Fruit fly (Drosophila melanogaster) whole organism, embryonic: ENCODE data around the gene Vha68-1.

ENCODE experiments used
- Asciz ChIP-seq: fragments of 200-800 bp; sonication (Bioruptor generic); optimal IDR thresholded peaks from 2 replicates; lab custom pipeline; 2017; ENCODE audit warnings: missing biosample characterization, mild to moderate bottlenecking, missing genetic modification characterization, missing genetic modification reagents
- BEAF-32 ChIP-seq: fragments of 200-800 bp; sonication (Bioruptor generic); optimal IDR thresholded peaks from 3 replicates; lab custom pipeline; 2017; ENCODE audit warnings: missing biosample characterization, missing genetic modification characterization, mild to moderate bottlenecking, moderate library complexity, missing genetic modification reagents
- CG10209 ChIP-seq: fragments of 200-800 bp; sonication (Bioruptor generic); optimal IDR thresholded peaks from 3 replicates; lab custom pipeline; 2017; ENCODE audit warnings: missing biosample characterization, mild to moderate bottlenecking, missing genetic modification characterization, missing genetic modification reagents
- CG10959 ChIP-seq: fragments of 200-800 bp; sonication (Bioruptor generic); IDR thresholded peaks from 2 replicates; pipeline ENCODE4 v1.3.6; 2022; ENCODE audit warnings: missing biosample characterization, missing genetic modification characterization
- CG11504 ChIP-seq: fragments of 200-800 bp; sonication (Bioruptor generic); optimal IDR thresholded peaks from 3 replicates; lab custom pipeline; 2019; ENCODE audit warnings: missing biosample characterization, mild to moderate bottlenecking, missing genetic modification characterization, moderate library complexity
- CG12299 ChIP-seq: fragments of 200-800 bp; sonication (Bioruptor generic); optimal IDR thresholded peaks from 2 replicates; lab custom pipeline; 2018; ENCODE audit warnings: missing biosample characterization, mild to moderate bottlenecking, missing genetic modification characterization
- CG13296 ChIP-seq: fragments of 200-800 bp; sonication (Bioruptor generic); optimal IDR thresholded peaks from 3 replicates; lab custom pipeline; 2018; ENCODE audit warnings: missing biosample characterization, mild to moderate bottlenecking, missing genetic modification characterization
- CG15479 ChIP-seq: fragments of 200-800 bp; sonication (Bioruptor generic); optimal IDR thresholded peaks from 3 replicates; lab custom pipeline; 2019; ENCODE audit warnings: missing biosample characterization, mild to moderate bottlenecking, missing genetic modification characterization, moderate library complexity
- CG17361 ChIP-seq: fragments of 200-800 bp; sonication (Bioruptor generic); IDR thresholded peaks from 3 replicates; pipeline ENCODE4 v1.3.6; 2022; ENCODE audit warnings: missing biosample characterization, missing genetic modification characterization
- CG18476 ChIP-seq: fragments of 200-800 bp; sonication (Bioruptor generic); optimal IDR thresholded peaks from 2 replicates; lab custom pipeline; 2016; ENCODE audit warnings: missing biosample characterization, mild to moderate bottlenecking, missing genetic modification characterization
- CG30431 ChIP-seq: fragments of 200-800 bp; sonication (Bioruptor generic); optimal IDR thresholded peaks from 2 replicates; lab custom pipeline; 2017; ENCODE audit warnings: missing biosample characterization, missing genetic modification characterization
- CG3163 ChIP-seq: fragments of 200-800 bp; sonication (Bioruptor generic); optimal IDR thresholded peaks from 3 replicates; lab custom pipeline; 2016; ENCODE audit warnings: missing biosample characterization, missing genetic modification characterization
- CG34376 ChIP-seq: fragments of 200-800 bp; sonication (Bioruptor generic); optimal IDR thresholded peaks from 2 replicates; lab custom pipeline; 2018; ENCODE audit warnings: missing biosample characterization, mild to moderate bottlenecking, missing genetic modification characterization
- CG42726 ChIP-seq: fragments of 200-800 bp; sonication (Bioruptor generic); IDR thresholded peaks from 2 replicates; pipeline ENCODE4 v1.3.6; 2022; ENCODE audit warnings: missing biosample characterization, missing genetic modification characterization; ENCODE audit not compliant: partially characterized antibody
- CG5180 ChIP-seq: fragments of 200-800 bp; sonication (Bioruptor generic); optimal IDR thresholded peaks from 3 replicates; lab custom pipeline; 2017; ENCODE audit warnings: missing biosample characterization, missing genetic modification characterization, mild to moderate bottlenecking, moderate library complexity, missing genetic modification reagents
- CG6689 ChIP-seq: fragments of 200-800 bp; sonication (Bioruptor generic); IDR thresholded peaks from 2 replicates; pipeline ENCODE4 v1.3.6; 2022; ENCODE audit warnings: missing biosample characterization, missing genetic modification characterization
- CG8089 ChIP-seq: fragments of 200-800 bp; sonication (Bioruptor generic); optimal IDR thresholded peaks from 3 replicates; lab custom pipeline; 2016; ENCODE audit warnings: missing biosample characterization, missing genetic modification characterization
- CG8281 ChIP-seq: fragments of 200-800 bp; sonication (Bioruptor generic); optimal IDR thresholded peaks from 2 replicates; lab custom pipeline; 2018; ENCODE audit warnings: missing biosample characterization, mild to moderate bottlenecking, missing genetic modification characterization, moderate library complexity
- CG8388 ChIP-seq: fragments of 200-800 bp; sonication (Bioruptor generic); optimal IDR thresholded peaks from 2 replicates; lab custom pipeline; 2019; ENCODE audit warnings: missing biosample characterization, mild to moderate bottlenecking, missing genetic modification characterization, moderate library complexity
- Dfd ChIP-seq, 2 experiments: fragments of >200 bp; optimal IDR thresholded peaks; 2 replicates each; lab custom pipeline; 2017; ENCODE audit warnings: missing biosample characterization in 2 of 2, missing genetic modification characterization in 2 of 2
- ERR ChIP-seq: fragments of 200-800 bp; sonication (Bioruptor generic); optimal IDR thresholded peaks from 2 replicates; lab custom pipeline; 2016; ENCODE audit warnings: missing biosample characterization, missing genetic modification characterization
- HLH3B ChIP-seq: fragments of 200-800 bp; sonication (Bioruptor generic); IDR thresholded peaks from 2 replicates; pipeline ENCODE4 v1.3.6; 2022; ENCODE audit warnings: missing biosample characterization, missing genetic modification characterization
- Hmx ChIP-seq: fragments of 200-800 bp; sonication (Bioruptor generic); optimal IDR thresholded peaks from 2 replicates; lab custom pipeline; 2016; ENCODE audit warnings: missing biosample characterization, missing genetic modification characterization
- Hr3 ChIP-seq: fragments of 200-800 bp; sonication (Bioruptor generic); optimal IDR thresholded peaks from 3 replicates; lab custom pipeline; 2016; ENCODE audit warnings: missing biosample characterization, missing genetic modification characterization
- Lpt ChIP-seq: fragments of >200 bp; optimal IDR thresholded peaks from 2 replicates; lab custom pipeline; 2018; ENCODE audit warnings: missing biosample characterization, missing genetic modification characterization
- MTF-1 ChIP-seq: fragments of 200-800 bp; sonication (Bioruptor generic); optimal IDR thresholded peaks from 2 replicates; lab custom pipeline; 2018; ENCODE audit warnings: missing biosample characterization, mild to moderate bottlenecking, missing genetic modification characterization, borderline replicate concordance
- Oli ChIP-seq: fragments of 200-800 bp; sonication (Bioruptor generic); optimal IDR thresholded peaks from 2 replicates; lab custom pipeline; 2018; ENCODE audit warnings: missing biosample characterization, mild to moderate bottlenecking, missing genetic modification characterization, moderate library complexity
- PHDP ChIP-seq: fragments of 200-800 bp; sonication (Bioruptor generic); optimal IDR thresholded peaks from 3 replicates; lab custom pipeline; 2018; ENCODE audit warnings: missing biosample characterization, mild to moderate bottlenecking, missing genetic modification characterization, moderate library complexity
- Sox100B ChIP-seq: fragments of 200-800 bp; sonication (Bioruptor generic); optimal IDR thresholded peaks from 3 replicates; lab custom pipeline; 2018; ENCODE audit warnings: missing biosample characterization, mild to moderate bottlenecking, missing genetic modification characterization
- Sry-δ ChIP-seq: fragments of 200-800 bp; sonication (Bioruptor generic); optimal IDR thresholded peaks from 2 replicates; lab custom pipeline; 2016; ENCODE audit warnings: missing biosample characterization, missing genetic modification characterization
- abd-A ChIP-seq: fragments of 200-800 bp; sonication (Bioruptor generic); optimal IDR thresholded peaks from 3 replicates; lab custom pipeline; 2019; ENCODE audit warnings: missing biosample characterization, mild to moderate bottlenecking, missing genetic modification characterization, moderate library complexity
- bab2 ChIP-seq: fragments of 200-800 bp; sonication (Bioruptor generic); optimal IDR thresholded peaks from 2 replicates; lab custom pipeline; 2016; ENCODE audit warnings: missing biosample characterization, missing genetic modification characterization
- bsh ChIP-seq, 2 experiments: fragments of 200-800 bp; sonication (Bioruptor generic); optimal IDR thresholded peaks; 2 replicates each; lab custom pipeline; 2017 to 2018; ENCODE audit warnings: mild to moderate bottlenecking in 2 of 2, missing biosample characterization in 2 of 2, missing genetic modification characterization in 2 of 2, moderate library complexity in 1 of 2
- chn ChIP-seq: fragments of 200-800 bp; sonication (Bioruptor generic); optimal IDR thresholded peaks from 2 replicates; lab custom pipeline; 2016; ENCODE audit warnings: missing biosample characterization, missing genetic modification characterization
- ci ChIP-seq: fragments of 200-800 bp; sonication (Bioruptor generic); IDR thresholded peaks from 3 replicates; pipeline ENCODE4 v1.3.6; 2022; ENCODE audit warnings: missing biosample characterization, missing genetic modification characterization
- crol ChIP-seq: fragments of 200-800 bp; sonication (Bioruptor generic); IDR thresholded peaks from 2 replicates; pipeline ENCODE4 v1.3.6; 2022; ENCODE audit warnings: missing biosample characterization, missing genetic modification characterization
- dimm ChIP-seq: fragments of 200-800 bp; sonication (Bioruptor generic); IDR thresholded peaks from 2 replicates; pipeline ENCODE4 v1.3.6; 2022; ENCODE audit warnings: missing biosample characterization, missing genetic modification characterization
- exex ChIP-seq: fragments of 200-800 bp; sonication (Bioruptor generic); optimal IDR thresholded peaks from 4 replicates; lab custom pipeline; 2018; ENCODE audit warnings: missing biosample characterization, mild to moderate bottlenecking, missing genetic modification characterization, moderate library complexity
- ftz-f1 ChIP-seq: fragments of 200-800 bp; sonication (Bioruptor generic); optimal IDR thresholded peaks from 2 replicates; lab custom pipeline; 2016; ENCODE audit warnings: missing biosample characterization, missing genetic modification characterization
- kah ChIP-seq: fragments of 200-800 bp; sonication (Bioruptor generic); optimal IDR thresholded peaks from 2 replicates; lab custom pipeline; 2018; ENCODE audit warnings: missing biosample characterization, mild to moderate bottlenecking, missing genetic modification characterization
- pros ChIP-seq: fragments of 200-800 bp; sonication (Bioruptor generic); optimal IDR thresholded peaks from 3 replicates; lab custom pipeline; 2019; ENCODE audit warnings: missing biosample characterization, mild to moderate bottlenecking, missing genetic modification characterization, moderate library complexity
- pum ChIP-seq: fragments of 200-800 bp; sonication (Bioruptor generic); optimal IDR thresholded peaks from 2 replicates; lab custom pipeline; 2016; ENCODE audit warnings: missing biosample characterization, missing genetic modification characterization
- sisA ChIP-seq: fragments of 200-800 bp; sonication (Bioruptor generic); IDR thresholded peaks from 2 replicates; pipeline ENCODE4 v1.3.6; 2022; ENCODE audit warnings: missing biosample characterization, missing genetic modification characterization
- sr ChIP-seq: fragments of 200-800 bp; sonication (Bioruptor generic); IDR thresholded peaks from 3 replicates; pipeline ENCODE4 v1.3.6; 2022; ENCODE audit warnings: missing biosample characterization, missing genetic modification characterization
- tin ChIP-seq: fragments of 200-800 bp; sonication (Bioruptor generic); optimal IDR thresholded peaks from 3 replicates; lab custom pipeline; 2016; ENCODE audit warnings: missing biosample characterization, missing genetic modification characterization
- unpg ChIP-seq: fragments of 200-800 bp; sonication (Bioruptor generic); optimal IDR thresholded peaks from 3 replicates; lab custom pipeline; 2018; ENCODE audit warnings: missing biosample characterization, mild to moderate bottlenecking, missing genetic modification characterization, moderate library complexity
- vnd ChIP-seq: fragments of 200-800 bp; sonication (Bioruptor generic); IDR thresholded peaks from 3 replicates; pipeline ENCODE4 v1.3.6; 2022; ENCODE audit warnings: missing biosample characterization, missing genetic modification characterization; ENCODE audit not compliant: partially characterized antibody
- wek ChIP-seq: fragments of 200-800 bp; sonication (Bioruptor generic); optimal IDR thresholded peaks from 3 replicates; lab custom pipeline; 2018; ENCODE audit warnings: missing biosample characterization, mild to moderate bottlenecking, missing genetic modification characterization, moderate library complexity

Vha68-1 gene

dm6 chr2L:13004059-13004870 lies at the start of gene Vha68-1, which contains the start of gene mTor (continued):
- TF ChIP-seq CG11504 (tag; lab: Kevin White, UChicago) (no peak), sr (no peak; the same call in 2 of the 3 replicates), CG17361 (GFP tag; lab: Robert Waterston, UW) (no peak; the same call in 2 of the 3 replicates), HLH3B (GFP tag; lab: Robert Waterston, UW) (peak; percentile 73), tin (GFP tag; lab: Kevin White, UChicago) (peak; percentile 76), Lpt (no peak), Dfd (GFP tag; optimal IDR thresholded peaks at IDR 0.05; lab: Kevin White, UChicago) (peak in 1 of 2 experiments; percentile 74), chn (peak; percentile 86), Oli (peak; percentile 67), Sry-δ (GFP tag; lab: Kevin White, UChicago) (peak; percentile 95), CG34376 (GFP tag; lab: Kevin White, UChicago) (no peak), exex (tag; lab: Kevin White, UChicago) (no peak), ERR (GFP tag; lab: Kevin White, UChicago) (peak; percentile 31), Hmx (GFP tag; lab: Kevin White, UChicago) (no peak), CG6689 (GFP tag; lab: Robert Waterston, UW) (peak; percentile 74), pros (GFP tag; lab: Kevin White, UChicago) (no peak), ftz-f1 (GFP tag; lab: Kevin White, UChicago) (no peak), MTF-1 (GFP tag; lab: Kevin White, UChicago) (no peak), CG18476 (GFP tag; lab: Kevin White, UChicago) (peak; percentile 49), ci (peak; percentile 71), CG8281 (no peak), Hr3 (GFP tag; lab: Kevin White, UChicago) (peak; percentile 84), CG10209 (GFP tag; lab: Kevin White, UChicago) (peak; percentile 81), CG12299 (tag; lab: Kevin White, UChicago) (peak; percentile 41), CG15479 (no peak), CG8089 (GFP tag; lab: Kevin White, UChicago) (peak; percentile 56), CG30431 (GFP tag; lab: Kevin White, UChicago) (peak; percentile 65), CG5180 (no peak), sisA (GFP tag; lab: Robert Waterston, UW) (peak; percentile 85), CG3163 (GFP tag; lab: Kevin White, UChicago) (peak; percentile 12), dimm (GFP tag; lab: Robert Waterston, UW) (no peak), CG13296 (GFP tag; lab: Kevin White, UChicago) (no peak), kah (no peak), abd-A (tag; lab: Kevin White, UChicago) (no peak), Asciz (GFP tag; lab: Kevin White, UChicago) (no peak), pum (GFP tag; lab: Kevin White, UChicago) (peak; percentile 76), Sox100B (GFP tag; lab: Kevin White, UChicago) (no peak), PHDP (tag; lab: Kevin White, UChicago) (no peak), CG8388 (GFP tag; lab: Kevin White, UChicago) (no peak), vnd (peak; percentile 77), wek (no peak), CG42726 (peak; percentile 83), CG10959 (GFP tag; lab: Robert Waterston, UW) (peak; percentile 32; the same call in 1 of the 2 replicates), BEAF-32 (peak; percentile 89), crol (GFP tag; lab: Robert Waterston, UW) (no peak), unpg (GFP tag; lab: Kevin White, UChicago) (no peak), bab2 (GFP tag; lab: Kevin White, UChicago) (peak; percentile 81), bsh (GFP tag; optimal IDR thresholded peaks at IDR 0.05; lab: Kevin White, UChicago) (peak in 1 of 2 experiments; percentile 72)
